Fruit fly (Drosophila melanogaster) whole organism, wandering third instar larva: Measurements from ENCODE around the gene Chsy.

Experiments used
- Abd-B ChIP-seq: fragments of >200 bp; optimal IDR thresholded peaks from 2 replicates; lab custom pipeline; 2017; ENCODE audit warnings: missing biosample characterization, missing genetic modification characterization
- CG32264 ChIP-seq: fragments of 200-800 bp; sonication (Bioruptor generic); optimal IDR thresholded peaks from 2 replicates; lab custom pipeline; 2016; ENCODE audit warnings: missing biosample characterization, missing genetic modification characterization
- CG9705 ChIP-seq: fragments of 200-800 bp; sonication (Bioruptor generic); optimal IDR thresholded peaks from 2 replicates; lab custom pipeline; 2018; ENCODE audit warnings: missing biosample characterization, mild to moderate bottlenecking, missing genetic modification characterization
- CrebA ChIP-seq: fragments of 200-800 bp; sonication (Bioruptor generic); optimal IDR thresholded peaks from 2 replicates; lab custom pipeline; 2016; ENCODE audit warnings: missing biosample characterization, mild to moderate bottlenecking, missing genetic modification characterization, borderline replicate concordance
- Dif ChIP-seq: fragments of 200-275, 200-300 bp; sonication (Bioruptor generic); optimal IDR thresholded peaks from 2 replicates; lab custom pipeline; 2018; ENCODE audit warnings: missing biosample characterization, missing genetic modification characterization; ENCODE audit not compliant: partially characterized antibody
- GATAd ChIP-seq: sonication (Bioruptor generic); optimal IDR thresholded peaks from 2 replicates; lab custom pipeline; 2016; ENCODE audit warnings: missing biosample characterization, missing genetic modification characterization
- HLH106 ChIP-seq: fragments of 200-800 bp; optimal IDR thresholded peaks from 3 replicates; lab custom pipeline; 2019; ENCODE audit warnings: missing biosample characterization, mild to moderate bottlenecking, missing genetic modification characterization, moderate library complexity
- Hnf4 ChIP-seq: fragments of 200-800 bp; sonication (Bioruptor generic); optimal IDR thresholded peaks from 2 replicates; lab custom pipeline; 2016; ENCODE audit warnings: missing biosample characterization, mild to moderate bottlenecking, missing genetic modification characterization
- Hr78 ChIP-seq: fragments of >200 bp; optimal IDR thresholded peaks from 2 replicates; lab custom pipeline; 2017; ENCODE audit warnings: missing biosample characterization, missing genetic modification characterization
- Hr83 ChIP-seq: fragments of 200-300 bp; sonication (Bioruptor generic); optimal IDR thresholded peaks from 2 replicates; lab custom pipeline; 2016; ENCODE audit warnings: missing biosample characterization, mild to moderate bottlenecking, missing genetic modification characterization, moderate library complexity; ENCODE audit not compliant: poor library complexity, severe bottlenecking
- Mio ChIP-seq: sonication (Bioruptor generic); optimal IDR thresholded peaks from 2 replicates; lab custom pipeline; 2016; ENCODE audit warnings: missing biosample characterization, missing genetic modification characterization
- N ChIP-seq: fragments of >200 bp; optimal IDR thresholded peaks from 2 replicates; lab custom pipeline; 2018; ENCODE audit warnings: missing biosample characterization, missing external identifiers, missing genetic modification characterization
- OdsH ChIP-seq: fragments of 200-800 bp; sonication (Bioruptor generic); optimal IDR thresholded peaks from 2 replicates; lab custom pipeline; 2016; ENCODE audit warnings: missing biosample characterization, mild to moderate bottlenecking, missing genetic modification characterization
- Rel ChIP-seq, 2 experiments: fragments of 200-800 bp; sonication (Bioruptor generic) in 1 of 2; optimal IDR thresholded peaks; 2 replicates in 1 of 2; 3 replicates in 1 of 2; lab custom pipeline; 2016 to 2019; ENCODE audit warnings: mild to moderate bottlenecking in 2 of 2, missing biosample characterization in 2 of 2, missing genetic modification characterization in 2 of 2, moderate library complexity in 1 of 2
- Sp1 ChIP-seq: fragments of 200-800 bp; sonication (Bioruptor generic); optimal IDR thresholded peaks from 3 replicates; lab custom pipeline; 2019; ENCODE audit warnings: missing biosample characterization, mild to moderate bottlenecking, missing genetic modification characterization, moderate library complexity
- Vsx2 ChIP-seq: fragments of 200-300, 225-300 bp; sonication (Bioruptor generic); optimal IDR thresholded peaks from 2 replicates; lab custom pipeline; 2018; ENCODE audit warnings: missing biosample characterization, missing genetic modification characterization; ENCODE audit not compliant: partially characterized antibody
- brk ChIP-seq: fragments of 200-800 bp; sonication (Bioruptor generic); optimal IDR thresholded peaks from 2 replicates; lab custom pipeline; 2016; ENCODE audit warnings: missing biosample characterization, mild to moderate bottlenecking, missing genetic modification characterization
- dl ChIP-seq, 2 experiments: fragments of 175-275, 200-275 bp in 1 of 2; fragments of 200-275 bp in 1 of 2; sonication (Bioruptor generic); optimal IDR thresholded peaks; lab custom pipeline; 2018; ENCODE audit warnings: mild to moderate bottlenecking in 2 of 2, missing biosample characterization in 2 of 2, missing genetic modification characterization in 2 of 2, moderate library complexity in 2 of 2; ENCODE audit not compliant: partially characterized antibody in 2 of 2, insufficient read depth in 1 of 2
- dmrt93B ChIP-seq: fragments of 200-800 bp; sonication (Bioruptor generic); optimal IDR thresholded peaks from 2 replicates; lab custom pipeline; 2018; ENCODE audit warnings: missing biosample characterization, mild to moderate bottlenecking, missing genetic modification characterization
- ey ChIP-seq: fragments of 200-800 bp; sonication (Bioruptor generic); optimal IDR thresholded peaks from 2 replicates; lab custom pipeline; 2016; ENCODE audit warnings: missing biosample characterization, missing genetic modification characterization
- foxo ChIP-seq, 2 experiments: fragments of 200-800 bp; sonication (Bioruptor generic); optimal IDR thresholded peaks; 2 replicates in 1 of 2; 3 replicates in 1 of 2; lab custom pipeline; 2016 to 2017; ENCODE audit warnings: missing biosample characterization in 2 of 2, missing genetic modification characterization in 2 of 2
- fru ChIP-seq: fragments of 200-800 bp; sonication (Bioruptor generic); optimal IDR thresholded peaks from 3 replicates; lab custom pipeline; 2016; ENCODE audit warnings: missing biosample characterization, mild to moderate bottlenecking, missing genetic modification characterization
- h ChIP-seq: fragments of 200-800 bp; sonication (Bioruptor generic); optimal IDR thresholded peaks from 3 replicates; lab custom pipeline; 2016; ENCODE audit warnings: missing biosample characterization, mild to moderate bottlenecking, missing genetic modification characterization
- jim ChIP-seq: fragments of 175-275, 200-325 bp; sonication (Bioruptor generic); optimal IDR thresholded peaks from 2 replicates; lab custom pipeline; 2016; ENCODE audit warnings: missing biosample characterization, mild to moderate bottlenecking, missing genetic modification characterization
- lola ChIP-seq: fragments of >200 bp; optimal IDR thresholded peaks from 2 replicates; lab custom pipeline; 2017; ENCODE audit warnings: missing biosample characterization, missing genetic modification characterization
- pan ChIP-seq: fragments of >200 bp; optimal IDR thresholded peaks from 2 replicates; lab custom pipeline; 2017
- psq ChIP-seq: fragments of 200-800 bp; sonication (Bioruptor generic); optimal IDR thresholded peaks from 3 replicates; lab custom pipeline; 2017; ENCODE audit warnings: missing biosample characterization, mild to moderate bottlenecking, missing genetic modification characterization, moderate library complexity
- rgr ChIP-seq: fragments of 200-800 bp; sonication (Bioruptor generic); optimal IDR thresholded peaks from 3 replicates; lab custom pipeline; 2016; ENCODE audit warnings: missing biosample characterization, mild to moderate bottlenecking, missing genetic modification characterization
- sage ChIP-seq: fragments of 200-800 bp; sonication (Bioruptor generic); optimal IDR thresholded peaks from 2 replicates; lab custom pipeline; 2016; ENCODE audit warnings: missing biosample characterization, mild to moderate bottlenecking, missing genetic modification characterization
- tai ChIP-seq: sonication (Bioruptor generic); optimal IDR thresholded peaks from 2 replicates; lab custom pipeline; 2016; ENCODE audit warnings: missing biosample characterization, missing genetic modification characterization
- usp ChIP-seq: fragments of >200 bp; optimal IDR thresholded peaks from 2 replicates; lab custom pipeline; 2017; ENCODE audit warnings: missing biosample characterization, missing genetic modification characterization
- woc ChIP-seq: sonication (Bioruptor generic); optimal IDR thresholded peaks from 2 replicates; lab custom pipeline; 2016; ENCODE audit warnings: missing biosample characterization, mild to moderate bottlenecking, missing genetic modification characterization

The Chsy gene

dm6 chrX:15579579-15579978 lies 13.8 kb downstream of the Chsy start (continued):
- TF ChIP-seq Sp1 (GFP tag; lab: Kevin White, UChicago), result peak; percentile 97
- TF ChIP-seq Vsx2 (GFP tag; lab: Kevin White, UChicago), result no peak
- peak; percentile 98 for TF ChIP-seq Hnf4

dm6 chrX:15578043-15578442 lies 15.3 kb downstream of the Chsy start, which contains the start of the genes cerv and CG7872:
TSS of gene cerv (minus strand) at chrX:15578171.
TSS of gene CG7872 (plus strand) at chrX:15578205.
- TF ChIP-seq foxo (GFP tag; optimal IDR thresholded peaks at IDR 0.05; lab: Kevin White, UChicago) (peak in 1 of 2 experiments; percentile 8), CG9705 (GFP tag; lab: Kevin White, UChicago) (no peak), ey (GFP tag; lab: Kevin White, UChicago) (no peak), Rel (GFP tag; optimal IDR thresholded peaks at IDR 0.05; lab: Kevin White, UChicago) (no peak), Rel (tag; optimal IDR thresholded peaks at IDR 0.05; lab: Kevin White, UChicago) (peak; percentile 1), Hr83 (peak; percentile 37), rgr (GFP tag; lab: Kevin White, UChicago) (peak; percentile 3)
- TF ChIP-seq, all 38 proteins: peak for 4

DNA sequence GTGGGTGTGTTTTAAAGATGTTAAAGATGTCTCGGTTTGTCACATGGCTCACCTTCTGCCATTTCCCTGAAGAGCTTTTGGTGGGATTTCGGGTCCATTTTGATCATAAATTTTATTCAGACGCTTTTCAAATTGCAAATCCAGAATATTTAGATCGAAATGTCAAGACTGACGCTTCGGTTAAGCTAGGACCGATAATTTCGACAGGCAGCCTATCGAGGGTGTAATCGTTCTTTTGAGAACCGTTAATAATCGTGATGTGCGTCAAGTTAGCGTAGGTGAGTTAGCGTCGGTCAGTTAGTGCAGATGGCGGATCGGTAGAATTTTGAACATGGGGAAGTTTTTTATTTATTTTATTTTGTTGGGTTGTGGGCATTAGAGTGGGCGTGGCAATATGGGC lies 17.8 kb downstream of the Chsy start, which contains the start of gene CG42299:
Gene CG42299, minus strand, starts transcription at position 127 of the 400 bp plus-strand sequence.
- TF ChIP-seq Hr83, result no peak
- TF ChIP-seq Abd-B, result no peak
- no peak for TF ChIP-seq brk (GFP tag; lab: Kevin White, UChicago)
- no peak for TF ChIP-seq CG9705 (GFP tag; lab: Kevin White, UChicago)
- no peak for TF ChIP-seq dmrt93B (GFP tag; lab: Kevin White, UChicago)
- no peak for TF ChIP-seq CrebA (GFP tag; lab: Kevin White, UChicago)
- TF ChIP-seq dl (GFP tag; optimal IDR thresholded peaks at IDR 0.05; lab: Kevin White, UChicago; ENCODE audit: insufficient read depth in 1 of 2, partially characterized antibody in 2 of 2), result no peak
- TF ChIP-seq Mio, result no peak
- no peak for TF ChIP-seq HLH106
- no peak for TF ChIP-seq OdsH (GFP tag; lab: Kevin White, UChicago)
- no peak for TF ChIP-seq psq (GFP tag; lab: Kevin White, UChicago)
- no peak for TF ChIP-seq Hr78
- no peak for TF ChIP-seq foxo (GFP tag; optimal IDR thresholded peaks at IDR 0.05; lab: Kevin White, UChicago)
- TF ChIP-seq Dif (GFP tag; lab: Kevin White, UChicago), result no peak
- no peak for TF ChIP-seq tai (GFP tag; lab: Kevin White, UChicago)
- TF ChIP-seq fru (GFP tag; lab: Kevin White, UChicago), result no peak
- no peak for TF ChIP-seq jim

DNA sequence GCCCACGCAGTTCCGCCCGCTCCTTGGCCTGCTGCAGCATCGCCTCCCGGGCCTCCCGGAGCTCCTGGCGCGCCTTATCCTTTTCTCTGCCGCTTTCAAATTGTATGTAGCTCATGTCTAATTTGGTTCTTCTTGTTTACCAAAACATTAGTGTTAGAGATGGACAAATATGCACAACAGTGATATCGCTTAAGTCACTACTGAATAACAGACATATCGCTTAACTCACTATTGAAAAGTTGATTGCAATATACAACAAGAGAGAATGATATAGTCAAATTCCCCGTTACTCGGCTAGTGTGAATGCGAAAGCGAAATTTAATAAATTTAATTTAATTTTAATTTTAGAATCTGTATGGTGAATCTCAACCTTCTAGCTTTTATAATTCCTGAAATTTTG lies 18.9 kb downstream of the Chsy start, which contains the start of gene CG9213:
Gene CG9213, minus strand, starts transcription at position 152 of the 400 bp plus-strand sequence.
- no peak for TF ChIP-seq Rel (GFP tag; optimal IDR thresholded peaks at IDR 0.05; lab: Kevin White, UChicago)
- peak; percentile 49 for TF ChIP-seq Rel (tag; optimal IDR thresholded peaks at IDR 0.05; lab: Kevin White, UChicago)
- no peak for TF ChIP-seq jim
- TF ChIP-seq ey (GFP tag; lab: Kevin White, UChicago), result no peak
- peak; percentile 30 for TF ChIP-seq woc (GFP tag; lab: Kevin White, UChicago)
- no peak for TF ChIP-seq Hnf4
- TF ChIP-seq Hr83, result peak; percentile 41
- no peak for TF ChIP-seq pan (lab: Kevin White, UChicago)
- TF ChIP-seq lola (GFP tag; lab: Kevin White, UChicago), result no peak
- TF ChIP-seq Abd-B, result no peak
- TF ChIP-seq, all 38 proteins: peak for 3

dm6 chrX:15571939-15572338 lies 21.4 kb downstream of the Chsy start, which contains the start of gene CG15643:
TSS of gene CG15643 (minus strand) at chrX:15572149.
- TF ChIP-seq Mio (no peak), usp (no peak), Dif (GFP tag; lab: Kevin White, UChicago) (no peak), GATAd (GFP tag; lab: Kevin White, UChicago) (no peak), dl (GFP tag; optimal IDR thresholded peaks at IDR 0.05; lab: Kevin White, UChicago; ENCODE audit: insufficient read depth in 1 of 2, partially characterized antibody in 2 of 2) (no peak), N (GFP tag; lab: Kevin White, UChicago) (no peak), foxo (GFP tag; optimal IDR thresholded peaks at IDR 0.05; lab: Kevin White, UChicago) (no peak), Sp1 (GFP tag; lab: Kevin White, UChicago) (no peak), rgr (GFP tag; lab: Kevin White, UChicago) (no peak), woc (GFP tag; lab: Kevin White, UChicago) (no peak), pan (lab: Kevin White, UChicago) (no peak), psq (GFP tag; lab: Kevin White, UChicago) (no peak), lola (GFP tag; lab: Kevin White, UChicago) (no peak), Rel (GFP tag; optimal IDR thresholded peaks at IDR 0.05; lab: Kevin White, UChicago) (no peak), Rel (tag; optimal IDR thresholded peaks at IDR 0.05; lab: Kevin White, UChicago) (peak; percentile 68), CG32264 (GFP tag; lab: Kevin White, UChicago) (no peak), h (no peak), sage (GFP tag; lab: Kevin White, UChicago) (peak; percentile 67)
